Fruit fly (Drosophila melanogaster) whole organism, embryonic: ENCODE results near the gene CG1354.

Source experiments
- Antp ChIP-seq: fragments of 200-800 bp; sonication (Bioruptor generic); optimal IDR thresholded peaks from 3 replicates; lab custom pipeline; 2016; ENCODE audit warnings: missing biosample characterization, missing genetic modification characterization
- CG2116 ChIP-seq: fragments of 200-800 bp; sonication (Bioruptor generic); optimal IDR thresholded peaks from 3 replicates; lab custom pipeline; 2018; ENCODE audit warnings: missing biosample characterization, mild to moderate bottlenecking, missing genetic modification characterization
- CG42726 ChIP-seq: fragments of 200-800 bp; sonication (Bioruptor generic); IDR thresholded peaks from 2 replicates; pipeline ENCODE4 v1.3.6; 2022; ENCODE audit warnings: missing biosample characterization, missing genetic modification characterization; ENCODE audit not compliant: partially characterized antibody
- CG6791 ChIP-seq: fragments of 200-800 bp; sonication (Bioruptor generic); IDR thresholded peaks from 3 replicates; pipeline ENCODE4 v1.3.6; 2022; ENCODE audit warnings: missing biosample characterization, missing genetic modification characterization; ENCODE audit not compliant: partially characterized antibody
- CG8290 ChIP-seq, 3 experiments: fragments of 200-800 bp; sonication (Bioruptor generic); optimal IDR thresholded peaks; 2 replicates each; lab custom pipeline; 2016 to 2019; ENCODE audit warnings: missing biosample characterization in 3 of 3, missing genetic modification characterization in 3 of 3, mild to moderate bottlenecking in 2 of 3, moderate library complexity in 1 of 3
- NC2α ChIP-seq: fragments of 200-800 bp; sonication (Bioruptor generic); optimal IDR thresholded peaks from 2 replicates; lab custom pipeline; 2016; ENCODE audit warnings: missing biosample characterization, missing genetic modification characterization
- org-1 ChIP-seq: fragments of 200-800 bp; sonication (Bioruptor generic); optimal IDR thresholded peaks from 2 replicates; lab custom pipeline; 2017; ENCODE audit warnings: missing biosample characterization, missing genetic modification characterization
- pita ChIP-seq: fragments of 200-800 bp; sonication (Bioruptor generic); optimal IDR thresholded peaks from 2 replicates; lab custom pipeline; 2017; ENCODE audit warnings: missing biosample characterization, mild to moderate bottlenecking, missing genetic modification characterization

DNA sequence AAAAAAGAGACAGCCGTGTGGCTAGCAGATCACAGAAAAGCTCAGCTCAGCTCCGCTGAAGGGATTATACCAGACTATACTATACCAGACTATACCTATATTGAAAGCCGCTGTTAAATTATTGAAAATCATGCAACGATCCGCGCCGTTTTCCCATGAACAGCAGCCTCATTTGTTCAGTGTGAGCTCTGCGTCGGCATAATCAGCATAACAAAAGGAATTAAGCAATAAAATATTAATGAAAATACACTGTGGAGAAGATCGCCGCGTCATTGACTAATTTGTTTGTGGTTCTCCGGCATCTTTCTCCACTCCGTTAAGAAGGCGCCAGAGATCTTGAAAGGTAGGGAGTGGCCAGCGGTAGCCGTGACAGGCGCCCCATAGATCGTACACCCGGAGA lies 45.4 kb upstream of the CG1354 start:
- no peak for TF ChIP-seq CG8290 (GFP tag; optimal IDR thresholded peaks at IDR 0.05; lab: Kevin White, UChicago)
- no peak for TF ChIP-seq CG8290 (tag; optimal IDR thresholded peaks at IDR 0.05; lab: Kevin White, UChicago)
- TF ChIP-seq CG2116 = no peak
- TF ChIP-seq Antp (GFP tag; lab: Kevin White, UChicago) = no peak
- no peak for TF ChIP-seq pita (GFP tag; lab: Kevin White, UChicago)
- no peak for TF ChIP-seq CG42726 (GFP tag; lab: Robert Waterston, UW)
- TF ChIP-seq NC2α = no peak
- no peak for TF ChIP-seq CG6791
- no peak for TF ChIP-seq org-1 (GFP tag; lab: Kevin White, UChicago)
